Fruit fly (Drosophila melanogaster) whole organism, embryonic: Measurements from ENCODE around the gene Ddc.

Source experiments
- Antp ChIP-seq: fragments of 200-800 bp; sonication (Bioruptor generic); optimal IDR thresholded peaks from 3 replicates; lab custom pipeline; 2016; ENCODE audit warnings: missing biosample characterization, missing genetic modification characterization
- Asciz ChIP-seq: fragments of 200-800 bp; sonication (Bioruptor generic); optimal IDR thresholded peaks from 2 replicates; lab custom pipeline; 2017; ENCODE audit warnings: missing biosample characterization, mild to moderate bottlenecking, missing genetic modification characterization, missing genetic modification reagents
- BtbVII ChIP-seq: fragments of 200-800 bp; sonication (Bioruptor generic); optimal IDR thresholded peaks from 3 replicates; lab custom pipeline; 2017; ENCODE audit warnings: missing biosample characterization, mild to moderate bottlenecking, missing genetic modification characterization
- CG10274 ChIP-seq: fragments of 200-800 bp; sonication (Bioruptor generic); optimal IDR thresholded peaks from 3 replicates; lab custom pipeline; 2017; ENCODE audit warnings: missing biosample characterization, mild to moderate bottlenecking, missing genetic modification characterization
- CG11560 ChIP-seq: fragments of 200-800 bp; sonication (Bioruptor generic); IDR thresholded peaks from 3 replicates; pipeline ENCODE4 v1.3.6; 2022; ENCODE audit warnings: missing biosample characterization, missing genetic modification characterization
- CG2712 ChIP-seq: fragments of 200-800 bp; optimal IDR thresholded peaks from 3 replicates; lab custom pipeline; 2019; ENCODE audit warnings: missing biosample characterization, mild to moderate bottlenecking, missing genetic modification characterization, moderate library complexity
- CG31365 ChIP-seq: fragments of 200-800 bp; sonication (Bioruptor generic); optimal IDR thresholded peaks from 2 replicates; lab custom pipeline; 2018; ENCODE audit warnings: missing biosample characterization, mild to moderate bottlenecking, missing genetic modification characterization
- CG5245 ChIP-seq: fragments of 200-800 bp; sonication (Bioruptor generic); optimal IDR thresholded peaks from 3 replicates; lab custom pipeline; 2016; ENCODE audit warnings: missing biosample characterization, missing genetic modification characterization
- CG6654 ChIP-seq: fragments of 200-800 bp; sonication (Bioruptor generic); optimal IDR thresholded peaks from 2 replicates; lab custom pipeline; 2017; ENCODE audit warnings: missing biosample characterization, mild to moderate bottlenecking, missing genetic modification characterization
- CG7357 ChIP-seq: fragments of 200-800 bp; sonication (Bioruptor generic); IDR thresholded peaks from 3 replicates; pipeline ENCODE4 v1.3.6; 2022; ENCODE audit warnings: missing biosample characterization, missing genetic modification characterization
- CG7839 ChIP-seq: fragments of 200-800 bp; sonication (Bioruptor generic); optimal IDR thresholded peaks from 3 replicates; lab custom pipeline; 2018; ENCODE audit warnings: missing biosample characterization, mild to moderate bottlenecking, missing genetic modification characterization, moderate library complexity
- CG8281 ChIP-seq: fragments of 200-800 bp; sonication (Bioruptor generic); optimal IDR thresholded peaks from 2 replicates; lab custom pipeline; 2018; ENCODE audit warnings: missing biosample characterization, mild to moderate bottlenecking, missing genetic modification characterization, moderate library complexity
- CG8765 ChIP-seq: fragments of 200-800 bp; sonication (Bioruptor generic); IDR thresholded peaks from 2 replicates; pipeline ENCODE4 v1.3.6; 2022; ENCODE audit warnings: missing biosample characterization, missing genetic modification characterization
- CG9437 ChIP-seq: fragments of 200-800 bp; sonication (Bioruptor generic); optimal IDR thresholded peaks from 2 replicates; lab custom pipeline; 2018; ENCODE audit warnings: missing biosample characterization, mild to moderate bottlenecking, missing genetic modification characterization
- CG9797 ChIP-seq: fragments of 200-800 bp; sonication (Bioruptor generic); optimal IDR thresholded peaks from 3 replicates; lab custom pipeline; 2018; ENCODE audit warnings: missing biosample characterization, mild to moderate bottlenecking, missing genetic modification characterization
- Camta ChIP-seq: fragments of 200-800 bp; sonication (Bioruptor generic); optimal IDR thresholded peaks from 2 replicates; lab custom pipeline; 2016; ENCODE audit warnings: missing biosample characterization, missing genetic modification characterization
- CkIIα-i1 ChIP-seq: fragments of 200-800 bp; sonication (Bioruptor generic); IDR thresholded peaks from 2 replicates; pipeline ENCODE4 v1.3.6; 2022; ENCODE audit warnings: missing biosample characterization, missing genetic modification characterization
- D19B ChIP-seq: fragments of 200-800 bp; sonication (Bioruptor generic); optimal IDR thresholded peaks from 2 replicates; lab custom pipeline; 2017; ENCODE audit warnings: missing biosample characterization, mild to moderate bottlenecking, missing genetic modification characterization
- Deaf1 ChIP-seq: fragments of 200-800 bp; optimal IDR thresholded peaks from 3 replicates; lab custom pipeline; 2019; ENCODE audit warnings: missing biosample characterization, mild to moderate bottlenecking, missing genetic modification characterization, moderate library complexity
- Fer1 ChIP-seq: fragments of 200-800 bp; sonication (Bioruptor generic); optimal IDR thresholded peaks from 2 replicates; lab custom pipeline; 2017; ENCODE audit warnings: missing biosample characterization, mild to moderate bottlenecking, missing genetic modification characterization
- H2.0 ChIP-seq: fragments of 200-800 bp; sonication (Bioruptor generic); IDR thresholded peaks from 2 replicates; pipeline ENCODE4 v1.3.6; 2022; ENCODE audit warnings: missing biosample characterization, missing genetic modification characterization
- HmgZ ChIP-seq: fragments of 200-800 bp; sonication (Bioruptor generic); optimal IDR thresholded peaks from 2 replicates; lab custom pipeline; 2018; ENCODE audit warnings: missing biosample characterization, mild to moderate bottlenecking, missing genetic modification characterization
- Mrtf ChIP-seq: fragments of 200-800 bp; sonication (Bioruptor generic); IDR thresholded peaks from 3 replicates; pipeline ENCODE4 v1.3.6; 2022; ENCODE audit warnings: missing biosample characterization, missing genetic modification characterization
- Myb ChIP-seq: fragments of 200-800 bp; sonication (Bioruptor generic); optimal IDR thresholded peaks from 2 replicates; lab custom pipeline; 2016; ENCODE audit warnings: missing biosample characterization, missing genetic modification characterization
- Nf-YB ChIP-seq: fragments of 200-800 bp; sonication (Bioruptor generic); optimal IDR thresholded peaks from 3 replicates; lab custom pipeline; 2019; ENCODE audit warnings: missing biosample characterization, mild to moderate bottlenecking, missing genetic modification characterization, moderate library complexity
- Opbp ChIP-seq: fragments of 200-800 bp; sonication (Bioruptor generic); IDR thresholded peaks from 3 replicates; pipeline ENCODE4 v1.3.6; 2022; ENCODE audit warnings: missing biosample characterization, missing genetic modification characterization; ENCODE audit not compliant: partially characterized antibody
- PHDP ChIP-seq: fragments of 200-800 bp; sonication (Bioruptor generic); optimal IDR thresholded peaks from 3 replicates; lab custom pipeline; 2018; ENCODE audit warnings: missing biosample characterization, mild to moderate bottlenecking, missing genetic modification characterization, moderate library complexity
- Poxn ChIP-seq: fragments of 200-800 bp; sonication (Bioruptor generic); IDR thresholded peaks from 2 replicates; pipeline ENCODE4 v1.3.6; 2022; ENCODE audit warnings: missing biosample characterization, missing genetic modification characterization
- Sin3A ChIP-seq: fragments of >200 bp; optimal IDR thresholded peaks from 2 replicates; lab custom pipeline; 2018
- Trl ChIP-seq, 3 experiments: fragments of >200 bp in 2 of 3; fragments of 200-800 bp in 1 of 3; sonication (Bioruptor generic) in 1 of 3; optimal IDR thresholded peaks; 2 replicates in 1 of 3; 3 replicates in 2 of 3; lab custom pipeline; 2016 to 2017; ENCODE audit warnings: missing biosample characterization in 1 of 3, missing genetic modification characterization in 1 of 3
- cad ChIP-seq: fragments of >200 bp; optimal IDR thresholded peaks from 2 replicates; lab custom pipeline; 2017; ENCODE audit warnings: missing biosample characterization, missing genetic modification characterization
- chinmo ChIP-seq: fragments of 200-800 bp; sonication (Bioruptor generic); IDR thresholded peaks from 4 replicates; pipeline ENCODE4 v1.3.6; 2022; ENCODE audit warnings: missing biosample characterization, missing genetic modification characterization; ENCODE audit not compliant: partially characterized antibody
- chn ChIP-seq: fragments of 200-800 bp; sonication (Bioruptor generic); optimal IDR thresholded peaks from 2 replicates; lab custom pipeline; 2016; ENCODE audit warnings: missing biosample characterization, missing genetic modification characterization
- da ChIP-seq: fragments of 200-800 bp; sonication (Bioruptor generic); optimal IDR thresholded peaks from 2 replicates; lab custom pipeline; 2016; ENCODE audit warnings: missing biosample characterization, missing genetic modification characterization
- ems ChIP-seq: fragments of 200-800 bp; sonication (Bioruptor generic); optimal IDR thresholded peaks from 3 replicates; lab custom pipeline; 2016; ENCODE audit warnings: missing biosample characterization, missing genetic modification characterization
- fd64A ChIP-seq: fragments of 200-800 bp; sonication (Bioruptor generic); optimal IDR thresholded peaks from 3 replicates; lab custom pipeline; 2018; ENCODE audit warnings: missing biosample characterization, mild to moderate bottlenecking, missing genetic modification characterization
- ftz-f1 ChIP-seq: fragments of 200-800 bp; sonication (Bioruptor generic); optimal IDR thresholded peaks from 2 replicates; lab custom pipeline; 2016; ENCODE audit warnings: missing biosample characterization, missing genetic modification characterization
- gem ChIP-seq: fragments of 200-800 bp; sonication (Bioruptor generic); optimal IDR thresholded peaks from 2 replicates; lab custom pipeline; 2019; ENCODE audit warnings: missing biosample characterization, mild to moderate bottlenecking, missing genetic modification characterization, moderate library complexity
- gsb ChIP-seq: fragments of 200-800 bp; sonication (Bioruptor generic); IDR thresholded peaks from 2 replicates; pipeline ENCODE4 v1.3.6; 2022; ENCODE audit warnings: missing biosample characterization, missing genetic modification characterization
- ham ChIP-seq: fragments of 200-800 bp; sonication (Bioruptor generic); IDR thresholded peaks from 2 replicates; pipeline ENCODE4 v1.3.6; 2022; ENCODE audit warnings: missing biosample characterization, missing genetic modification characterization
- hbn ChIP-seq: fragments of 200-800 bp; sonication (Bioruptor generic); IDR thresholded peaks from 2 replicates; pipeline ENCODE4 v1.3.6; 2022; ENCODE audit warnings: missing biosample characterization, missing genetic modification characterization; ENCODE audit not compliant: partially characterized antibody
- inv ChIP-seq: fragments of 200-800 bp; sonication (Bioruptor generic); IDR thresholded peaks from 2 replicates; pipeline ENCODE4 v1.3.6; 2022; ENCODE audit warnings: missing biosample characterization, missing genetic modification characterization; ENCODE audit not compliant: partially characterized antibody
- mam ChIP-seq: fragments of 200-800 bp; sonication (Bioruptor generic); optimal IDR thresholded peaks from 3 replicates; lab custom pipeline; 2016; ENCODE audit warnings: missing biosample characterization, missing genetic modification characterization
- onecut ChIP-seq: fragments of 200-800 bp; sonication (Bioruptor generic); IDR thresholded peaks from 2 replicates; pipeline ENCODE4 v1.3.6; 2022; ENCODE audit warnings: missing biosample characterization, missing genetic modification characterization
- pfk ChIP-seq: fragments of 200-800 bp; sonication (Bioruptor generic); optimal IDR thresholded peaks from 2 replicates; lab custom pipeline; 2018; ENCODE audit warnings: missing biosample characterization, mild to moderate bottlenecking, missing genetic modification characterization, moderate library complexity
- psq ChIP-seq: fragments of 200-800 bp; sonication (Bioruptor generic); optimal IDR thresholded peaks from 2 replicates; lab custom pipeline; 2017; ENCODE audit warnings: missing biosample characterization, missing genetic modification characterization
- slbo ChIP-seq: fragments of 200-800 bp; sonication (Bioruptor generic); IDR thresholded peaks from 2 replicates; pipeline ENCODE4 v1.3.6; 2022; ENCODE audit warnings: missing biosample characterization, missing genetic modification characterization
- tio ChIP-seq: fragments of 200-800 bp; sonication (Bioruptor generic); optimal IDR thresholded peaks from 2 replicates; lab custom pipeline; 2017; ENCODE audit warnings: missing biosample characterization, missing genetic modification characterization, inconsistent platforms
- trh ChIP-seq: fragments of 200-800 bp; sonication (Bioruptor generic); optimal IDR thresholded peaks from 2 replicates; lab custom pipeline; 2016; ENCODE audit warnings: missing biosample characterization, missing genetic modification characterization
- usp ChIP-seq: fragments of >200 bp; optimal IDR thresholded peaks from 2 replicates; lab custom pipeline; 2017; ENCODE audit warnings: missing biosample characterization, missing genetic modification characterization
- yki ChIP-seq: fragments of >200 bp; optimal IDR thresholded peaks from 3 replicates; lab custom pipeline; 2018

Ddc gene

DNA sequence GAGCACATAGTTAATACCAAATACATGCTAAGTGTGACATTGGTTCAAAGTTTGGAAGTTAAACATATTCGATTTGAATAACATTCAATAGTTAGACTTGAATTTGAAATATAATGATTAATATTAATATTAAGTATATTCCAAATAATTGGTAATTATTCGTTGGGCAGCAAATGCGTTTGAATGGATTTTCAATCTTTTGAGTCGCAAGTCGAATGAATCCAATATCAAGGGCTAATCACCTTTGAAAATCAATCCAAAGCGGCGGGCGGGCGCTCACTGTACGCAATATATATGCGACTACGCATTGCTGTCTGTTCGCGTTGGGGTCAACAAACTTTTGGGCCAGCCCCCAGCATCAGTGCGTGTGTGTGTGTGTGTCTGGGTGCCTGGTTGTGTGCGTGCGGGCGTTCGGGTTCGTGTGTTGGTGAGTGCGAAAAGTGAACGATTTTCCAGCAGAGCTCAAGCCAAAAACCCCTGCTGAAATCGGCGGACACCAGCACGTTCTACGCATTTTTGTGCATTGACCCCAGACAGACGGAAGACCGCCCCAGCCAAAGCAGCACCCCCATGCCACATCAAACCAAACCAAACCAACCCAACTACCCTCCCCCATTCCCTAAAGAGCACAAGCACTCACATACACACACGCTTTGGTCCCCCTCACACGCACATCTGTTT is 18.4 kb upstream of the Ddc start (continued):
- TF ChIP-seq usp (GFP tag; lab: Kevin White, UChicago) (no peak), CG11560 (tag; lab: Robert Waterston, UW) (no peak), Deaf1 (tag; lab: Kevin White, UChicago) (no peak), Fer1 (peak; percentile 32), CkIIα-i1 (no peak), fd64A (GFP tag; lab: Kevin White, UChicago) (no peak), CG6654 (GFP tag; lab: Kevin White, UChicago) (no peak), CG7357 (no peak), Camta (no peak), gem (tag; lab: Kevin White, UChicago) (peak; percentile 53), Poxn (no peak), HmgZ (tag; lab: Kevin White, UChicago) (no peak), Mrtf (GFP tag; lab: Robert Waterston, UW) (no peak), CG2712 (tag; lab: Kevin White, UChicago) (peak; percentile 47), BtbVII (GFP tag; lab: Kevin White, UChicago) (peak; percentile 17), inv (GFP tag; lab: Robert Waterston, UW) (no peak), chinmo (GFP tag; lab: Robert Waterston, UW) (0 out of 4 replicates have a peak, but pooled peaks have one; percentile 38), onecut (peak; percentile 48), Opbp (GFP tag; lab: Robert Waterston, UW) (no peak), Nf-YB (GFP tag; lab: Kevin White, UChicago) (no peak), gsb (GFP tag; lab: Robert Waterston, UW) (no peak), ham (GFP tag; lab: Robert Waterston, UW) (no peak), CG9437 (GFP tag; lab: Kevin White, UChicago) (no peak), yki (lab: Kevin White, UChicago) (no peak), cad (GFP tag; lab: Kevin White, UChicago) (no peak), tio (GFP tag; lab: Kevin White, UChicago) (no peak), ems (GFP tag; lab: Kevin White, UChicago) (no peak), H2.0 (GFP tag; lab: Robert Waterston, UW) (no peak), mam (no peak), Asciz (peak; percentile 34), CG8281 (tag; lab: Kevin White, UChicago) (no peak), D19B (GFP tag; lab: Kevin White, UChicago) (no peak), CG10274 (GFP tag; lab: Kevin White, UChicago) (no peak), CG8765 (GFP tag; lab: Robert Waterston, UW) (no peak), psq (no peak), slbo (GFP tag; lab: Robert Waterston, UW) (no peak), Sin3A (lab: Kevin White, UChicago) (no peak), CG5245 (GFP tag; lab: Kevin White, UChicago) (no peak), CG9797 (GFP tag; lab: Kevin White, UChicago) (no peak), trh (GFP tag; lab: Kevin White, UChicago) (no peak), pfk (GFP tag; lab: Kevin White, UChicago) (peak; percentile 70), Antp (GFP tag; lab: Kevin White, UChicago) (no peak), chn (no peak), da (GFP tag; lab: Kevin White, UChicago) (no peak), hbn (no peak), Myb (GFP tag; lab: Kevin White, UChicago) (no peak), CG7839 (tag; lab: Kevin White, UChicago) (peak; percentile 38), CG31365 (no peak), Trl (optimal IDR thresholded peaks at IDR 0.05; lab: Kevin White, UChicago) (no peak), Trl (GFP tag; optimal IDR thresholded peaks at IDR 0.05; lab: Kevin White, UChicago) (no peak), PHDP (peak; percentile 2), ftz-f1 (no peak)
